Fruit fly (Drosophila melanogaster) whole organism, pupa: ENCODE results near the gene CG14439.

Experiments used
- CG10348 ChIP-seq: fragments of 200-800 bp; sonication (Bioruptor generic); IDR thresholded peaks from 2 replicates; pipeline ENCODE4 v1.3.6; 2022; ENCODE audit warnings: missing biosample characterization, missing genetic modification characterization
- CG12605 ChIP-seq: fragments of 200-800 bp; sonication (Bioruptor generic); IDR thresholded peaks from 2 replicates; pipeline ENCODE4 v1.3.6; 2022; ENCODE audit warnings: missing biosample characterization, missing genetic modification characterization
- CG13204 ChIP-seq: fragments of 200-800 bp; sonication (Bioruptor generic); optimal IDR thresholded peaks from 2 replicates; lab custom pipeline; 2018; ENCODE audit warnings: missing biosample characterization, mild to moderate bottlenecking, missing genetic modification characterization, moderate library complexity
- CG14655 ChIP-seq: fragments of 200-800 bp; sonication (Bioruptor generic); optimal IDR thresholded peaks from 3 replicates; lab custom pipeline; 2017; ENCODE audit warnings: mild to moderate bottlenecking, missing biosample characterization, missing genetic modification reagents, missing genetic modification characterization
- CG15710 ChIP-seq: fragments of 200-800 bp; sonication (Bioruptor generic); optimal IDR thresholded peaks from 2 replicates; lab custom pipeline; 2018; ENCODE audit warnings: missing biosample characterization, mild to moderate bottlenecking, missing genetic modification characterization, moderate library complexity
- CG17806 ChIP-seq: fragments of 200-800 bp; sonication (Bioruptor generic); optimal IDR thresholded peaks from 2 replicates; lab custom pipeline; 2018; ENCODE audit warnings: missing biosample characterization, mild to moderate bottlenecking, missing genetic modification characterization, moderate library complexity
- CG32121 ChIP-seq: fragments of 200-800 bp; sonication (Bioruptor generic); IDR thresholded peaks from 2 replicates; pipeline ENCODE4 v1.3.6; 2022; ENCODE audit warnings: missing biosample characterization, missing genetic modification characterization
- CG34367 ChIP-seq: fragments of 200-800 bp; sonication (Bioruptor generic); optimal IDR thresholded peaks from 2 replicates; lab custom pipeline; 2018; ENCODE audit warnings: missing biosample characterization, mild to moderate bottlenecking, missing genetic modification characterization
- CG4496 ChIP-seq: fragments of 200-800 bp; sonication (Bioruptor generic); IDR thresholded peaks from 3 replicates; pipeline ENCODE4 v1.3.6; 2022; ENCODE audit warnings: missing biosample characterization, missing genetic modification characterization
- CG8159 ChIP-seq: fragments of 200-800 bp; sonication (Bioruptor generic); optimal IDR thresholded peaks from 3 replicates; lab custom pipeline; 2018; ENCODE audit warnings: missing biosample characterization, mild to moderate bottlenecking, missing genetic modification characterization, moderate library complexity
- CG8301 ChIP-seq: fragments of 200-800 bp; sonication (Bioruptor generic); optimal IDR thresholded peaks from 2 replicates; lab custom pipeline; 2018; ENCODE audit warnings: missing biosample characterization, mild to moderate bottlenecking, missing genetic modification characterization
- CG9948 ChIP-seq: fragments of 200-800 bp; sonication (Bioruptor generic); optimal IDR thresholded peaks from 2 replicates; lab custom pipeline; 2018; ENCODE audit warnings: missing biosample characterization, mild to moderate bottlenecking, missing genetic modification characterization, moderate library complexity
- D1 ChIP-seq: fragments of 200-800 bp; sonication (Bioruptor generic); optimal IDR thresholded peaks from 2 replicates; lab custom pipeline; 2018; ENCODE audit warnings: missing biosample characterization, mild to moderate bottlenecking, missing genetic modification characterization, moderate library complexity
- EcR ChIP-seq: fragments of 200-800 bp; sonication (Bioruptor generic); optimal IDR thresholded peaks from 3 replicates; lab custom pipeline; 2019; ENCODE audit warnings: missing biosample characterization, missing genetic modification characterization, mild to moderate bottlenecking, moderate library complexity, missing genetic modification reagents
- Ets98B ChIP-seq: fragments of 200-800 bp; sonication (Bioruptor generic); IDR thresholded peaks from 2 replicates; pipeline ENCODE4 v1.3.6; 2022; ENCODE audit warnings: missing biosample characterization, missing genetic modification characterization
- Pif1A ChIP-seq: fragments of 200-800 bp; sonication (Bioruptor generic); optimal IDR thresholded peaks from 3 replicates; lab custom pipeline; 2016; ENCODE audit warnings: missing biosample characterization, missing genetic modification characterization
- Pif1B ChIP-seq: fragments of 200-800 bp; sonication (Bioruptor generic); optimal IDR thresholded peaks from 3 replicates; lab custom pipeline; 2016; ENCODE audit warnings: missing biosample characterization, missing genetic modification characterization
- Snoo ChIP-seq: fragments of 200-800 bp; sonication (Bioruptor generic); optimal IDR thresholded peaks from 3 replicates; lab custom pipeline; 2017; ENCODE audit warnings: missing biosample characterization, mild to moderate bottlenecking, missing genetic modification characterization, inconsistent platforms
- fd96Ca ChIP-seq: fragments of 200-800 bp; sonication (Bioruptor generic); IDR thresholded peaks from 3 replicates; pipeline ENCODE4 v1.3.6; 2022; ENCODE audit warnings: missing biosample characterization, missing genetic modification characterization
- gl ChIP-seq: fragments of 200-800 bp; sonication (Bioruptor generic); optimal IDR thresholded peaks from 2 replicates; lab custom pipeline; 2018; ENCODE audit warnings: missing biosample characterization, mild to moderate bottlenecking, missing genetic modification characterization
- rn ChIP-seq: fragments of 200-800 bp; sonication (Bioruptor generic); IDR thresholded peaks from 2 replicates; pipeline ENCODE4 v1.3.6; 2022; ENCODE audit warnings: missing biosample characterization, missing genetic modification characterization

The CG14439 gene

DNA sequence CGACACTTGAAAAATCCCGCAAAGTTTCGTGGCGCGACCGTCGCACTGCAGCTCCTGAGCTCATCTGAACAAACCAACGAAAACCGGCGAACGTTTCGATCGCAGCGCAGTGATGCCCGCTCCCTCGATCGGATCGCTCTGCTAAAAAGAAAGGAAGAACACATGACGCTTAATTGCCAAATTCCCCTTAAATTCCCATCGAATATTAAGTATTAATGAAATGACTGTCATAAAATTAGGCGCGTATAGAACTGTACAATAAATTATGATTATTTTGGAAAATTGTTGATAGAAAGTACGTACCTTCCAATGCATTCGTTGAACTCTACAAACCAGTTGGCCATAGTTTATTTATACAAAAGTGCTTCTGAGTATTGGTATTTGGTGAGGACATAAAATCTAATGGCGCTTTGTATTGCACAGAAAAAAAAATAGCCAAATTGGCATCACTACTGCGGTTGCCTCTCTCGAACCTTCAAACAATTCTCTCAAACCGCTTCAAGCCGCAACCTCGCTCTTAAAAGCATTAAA, 32.3 kb downstream of the CG14439 start, which contains the start of gene shf:
Gene shf, minus strand, starts transcription at position 51 of the 531 bp plus-strand sequence.
- TF ChIP-seq Ets98B (GFP tag; lab: Robert Waterston, UW) (no peak; the same call in 1 of the 2 replicates), Pif1B (GFP tag; lab: Kevin White, UChicago) (peak; percentile 23), CG4496 (GFP tag; lab: Robert Waterston, UW) (0 out of 3 replicates have a peak, but pooled peaks have one; percentile 15), CG8301 (tag; lab: Kevin White, UChicago) (no peak), EcR (GFP tag; lab: Kevin White, UChicago) (no peak), D1 (tag; lab: Kevin White, UChicago) (no peak), CG15710 (tag; lab: Kevin White, UChicago) (peak; percentile 21), Snoo (tag; lab: Kevin White, UChicago) (no peak), CG14655 (GFP tag; lab: Kevin White, UChicago) (no peak), CG32121 (no peak), CG8159 (tag; lab: Kevin White, UChicago) (peak; percentile 21), fd96Ca (no peak)

DNA sequence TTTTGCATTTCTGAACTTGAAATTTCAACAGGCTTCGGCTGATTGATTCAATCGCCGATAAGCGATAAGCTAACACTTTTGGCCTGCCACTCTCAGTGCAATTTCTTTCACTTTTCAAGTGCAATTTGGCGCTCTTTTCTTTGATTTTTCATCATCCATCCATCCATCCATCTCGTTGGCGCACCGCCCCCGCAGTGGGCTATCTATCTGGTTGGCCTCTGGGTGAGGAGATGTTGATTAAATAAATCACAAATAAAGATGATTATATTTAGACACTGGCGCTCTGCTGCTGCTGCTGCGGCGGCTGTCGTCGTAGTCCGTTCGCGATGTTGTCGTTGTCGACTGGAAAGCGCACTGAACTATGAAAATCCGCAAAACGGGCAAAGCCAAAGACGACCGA, 43.6 kb downstream of the CG14439 start:
- no peak for TF ChIP-seq Ets98B (GFP tag; lab: Robert Waterston, UW)
- no peak for TF ChIP-seq gl (tag; lab: Kevin White, UChicago)
- no peak for TF ChIP-seq D1 (tag; lab: Kevin White, UChicago)
- no peak for TF ChIP-seq CG8159 (tag; lab: Kevin White, UChicago)
- no peak for TF ChIP-seq CG10348
- no peak for TF ChIP-seq CG13204 (GFP tag; lab: Kevin White, UChicago)
- no peak for TF ChIP-seq CG34367 (tag; lab: Kevin White, UChicago)
- no peak for TF ChIP-seq Pif1A
- no peak for TF ChIP-seq CG32121
- no peak for TF ChIP-seq CG12605 (GFP tag; lab: Robert Waterston, UW)
- no peak for TF ChIP-seq CG4496 (GFP tag; lab: Robert Waterston, UW)
- TF ChIP-seq Snoo (tag; lab: Kevin White, UChicago): no peak
- TF ChIP-seq fd96Ca: no peak
- no peak for TF ChIP-seq CG15710 (tag; lab: Kevin White, UChicago)
- no peak for TF ChIP-seq CG14655 (GFP tag; lab: Kevin White, UChicago)
- no peak for TF ChIP-seq CG17806 (tag; lab: Kevin White, UChicago)
- no peak for TF ChIP-seq Pif1B (GFP tag; lab: Kevin White, UChicago)
- no peak for TF ChIP-seq EcR (GFP tag; lab: Kevin White, UChicago)
- TF ChIP-seq CG9948 (tag; lab: Kevin White, UChicago): no peak
- no peak for TF ChIP-seq CG8301 (tag; lab: Kevin White, UChicago)
- TF ChIP-seq, all 21 proteins: peak for 0

DNA sequence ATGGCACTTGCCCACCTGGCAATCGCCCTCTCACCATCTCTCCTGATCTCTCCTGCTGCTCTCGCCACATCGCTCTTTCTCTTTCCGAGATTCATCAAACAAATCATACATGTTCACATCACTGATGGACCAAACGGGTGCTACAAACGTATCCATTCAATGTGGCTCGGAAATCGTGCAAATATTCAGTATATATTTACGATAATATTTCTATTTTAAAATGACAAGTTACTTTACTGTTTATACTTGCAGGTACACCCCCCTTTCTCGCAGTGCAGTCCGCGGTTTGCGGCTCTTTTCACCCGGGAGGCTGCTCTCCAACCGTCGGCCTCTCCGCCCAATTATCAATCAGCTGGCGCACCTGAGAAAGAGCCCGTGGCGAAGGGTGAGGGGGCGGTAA, 44.2 kb downstream of the CG14439 start:
- no peak for TF ChIP-seq Pif1A
- peak; percentile 80 for TF ChIP-seq CG8301 (tag; lab: Kevin White, UChicago)
- peak; percentile 45 for TF ChIP-seq CG17806 (tag; lab: Kevin White, UChicago)
- peak; percentile 14 for TF ChIP-seq CG34367 (tag; lab: Kevin White, UChicago)
- TF ChIP-seq CG32121: peak; percentile 85
- no peak for TF ChIP-seq CG13204 (GFP tag; lab: Kevin White, UChicago)
- no peak for TF ChIP-seq Pif1B (GFP tag; lab: Kevin White, UChicago)
- TF ChIP-seq Snoo (tag; lab: Kevin White, UChicago): peak; percentile 56
- no peak for TF ChIP-seq EcR (GFP tag; lab: Kevin White, UChicago)
- TF ChIP-seq CG12605 (GFP tag; lab: Robert Waterston, UW): peak; percentile 76
- TF ChIP-seq gl (tag; lab: Kevin White, UChicago): no peak
- peak; percentile 94 for TF ChIP-seq Ets98B (GFP tag; lab: Robert Waterston, UW)
- TF ChIP-seq CG10348: no peak
- peak; percentile 37 for TF ChIP-seq CG8159 (tag; lab: Kevin White, UChicago)
- TF ChIP-seq CG15710 (tag; lab: Kevin White, UChicago): peak; percentile 29
- TF ChIP-seq CG9948 (tag; lab: Kevin White, UChicago): peak; percentile 18
- TF ChIP-seq fd96Ca: peak; percentile 93
- no peak for TF ChIP-seq D1 (tag; lab: Kevin White, UChicago)
- peak; percentile 76; the same call in 1 of the 2 replicates for TF ChIP-seq rn (GFP tag; lab: Robert Waterston, UW)
- no peak for TF ChIP-seq CG14655 (GFP tag; lab: Kevin White, UChicago)
- peak; percentile 93 for TF ChIP-seq CG4496 (GFP tag; lab: Robert Waterston, UW)

DNA sequence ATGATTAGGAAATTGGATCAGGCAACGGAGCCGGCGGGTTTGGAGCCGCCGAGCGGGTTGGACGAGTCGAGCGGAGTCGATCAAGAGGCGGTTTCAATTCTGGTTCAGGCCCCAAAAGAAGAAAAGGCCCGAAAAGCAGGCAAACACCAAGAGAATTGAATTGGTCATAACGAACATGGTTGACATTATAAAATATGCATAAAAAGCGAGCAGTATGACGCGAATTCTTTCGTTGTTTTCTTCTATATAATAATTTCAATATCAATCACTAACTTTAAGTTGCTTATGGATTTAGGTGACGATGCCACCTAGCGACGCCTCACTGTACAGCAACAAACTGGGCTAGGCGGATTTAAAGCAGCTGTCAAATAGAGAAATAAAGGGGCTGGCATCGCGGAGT, 45.5 kb downstream of the CG14439 start:
- TF ChIP-seq fd96Ca (peak; percentile 31; the same call in 2 of the 3 replicates), CG34367 (tag; lab: Kevin White, UChicago) (no peak), CG15710 (tag; lab: Kevin White, UChicago) (no peak), Ets98B (GFP tag; lab: Robert Waterston, UW) (peak; percentile 41), CG17806 (tag; lab: Kevin White, UChicago) (no peak), EcR (GFP tag; lab: Kevin White, UChicago) (no peak), D1 (tag; lab: Kevin White, UChicago) (no peak), CG13204 (GFP tag; lab: Kevin White, UChicago) (no peak), CG4496 (GFP tag; lab: Robert Waterston, UW) (peak; percentile 68), CG14655 (GFP tag; lab: Kevin White, UChicago) (no peak), CG8159 (tag; lab: Kevin White, UChicago) (no peak), Snoo (tag; lab: Kevin White, UChicago) (no peak), rn (GFP tag; lab: Robert Waterston, UW) (peak; percentile 55; the same call in 1 of the 2 replicates), CG12605 (GFP tag; lab: Robert Waterston, UW) (peak; percentile 23; the same call in 1 of the 2 replicates), gl (tag; lab: Kevin White, UChicago) (no peak), CG10348 (no peak), Pif1B (GFP tag; lab: Kevin White, UChicago) (no peak), CG8301 (tag; lab: Kevin White, UChicago) (no peak), CG32121 (peak; percentile 11; the same call in 1 of the 2 replicates), Pif1A (no peak), CG9948 (tag; lab: Kevin White, UChicago) (no peak)
